Worm (Caenorhabditis elegans): ENCODE measurements around the gene adt-3.

The adt-3 gene

DNA sequence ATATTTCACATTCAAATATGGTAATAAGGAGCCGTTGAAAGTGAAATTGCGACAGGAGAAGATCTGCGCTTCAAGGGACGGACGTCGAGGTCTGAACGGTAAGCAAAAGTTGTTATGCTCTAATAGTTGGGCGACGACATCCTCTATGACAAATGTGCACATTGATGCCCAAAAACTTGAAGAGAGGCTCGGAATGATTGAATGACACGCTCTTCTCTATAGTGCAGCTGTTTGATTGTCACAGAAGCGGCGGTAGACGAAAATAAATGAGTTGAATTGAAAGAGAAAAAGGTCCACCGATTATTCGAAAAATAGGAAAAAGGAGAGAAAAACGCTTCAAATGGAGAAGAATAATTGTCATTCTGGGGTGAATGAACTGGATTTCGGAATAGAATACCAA, 27.8 kb downstream of the adt-3 start:
- TF ChIP-seq unc-120 (tag; optimal IDR thresholded peaks at IDR 0.05; ENCODE audit: poor library complexity, severe bottlenecking) (peak; percentile 42), mls-2 (tag; optimal IDR thresholded peaks at IDR 0.05) (no peak), hlh-1 (tag; optimal IDR thresholded peaks at IDR 0.05) (peak; percentile 88), tbx-8 (GFP tag; optimal IDR thresholded peaks at IDR 0.05) (no peak), unc-62 (GFP tag; optimal IDR thresholded peaks at IDR 0.05) (peak; percentile 82)

DNA sequence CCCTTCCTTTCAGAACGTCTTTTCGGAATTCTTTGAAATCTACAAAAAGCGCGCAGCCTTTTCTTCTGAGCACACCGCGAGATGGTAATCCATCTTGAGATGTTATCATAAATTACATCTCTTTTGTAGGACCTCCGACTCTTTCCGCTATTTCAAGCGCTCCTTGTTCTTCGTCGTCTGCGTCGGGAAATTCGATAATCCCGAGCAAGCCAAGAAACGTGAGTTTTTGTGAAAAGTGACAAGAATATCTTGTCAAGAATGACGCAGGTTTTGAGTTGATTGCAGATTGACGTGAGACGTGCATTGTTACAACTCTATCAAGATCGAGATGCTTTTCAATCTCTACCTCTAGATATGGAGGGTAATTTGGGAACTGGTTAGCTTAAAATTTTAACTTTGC, 28.9 kb downstream of the adt-3 start:
- TF ChIP-seq ceh-39 (tag; optimal IDR thresholded peaks at IDR 0.05) = no peak
- TF ChIP-seq ces-1 (GFP tag; optimal IDR thresholded peaks at IDR 0.05) = peak; percentile 1
- TF ChIP-seq unc-62 (GFP tag; optimal IDR thresholded peaks at IDR 0.05) = peak; percentile 74
- TF ChIP-seq lin-32 (GFP tag; optimal IDR thresholded peaks at IDR 0.05) = no peak
- TF ChIP-seq sem-2 (GFP tag; optimal IDR thresholded peaks at IDR 0.05) = no peak

DNA sequence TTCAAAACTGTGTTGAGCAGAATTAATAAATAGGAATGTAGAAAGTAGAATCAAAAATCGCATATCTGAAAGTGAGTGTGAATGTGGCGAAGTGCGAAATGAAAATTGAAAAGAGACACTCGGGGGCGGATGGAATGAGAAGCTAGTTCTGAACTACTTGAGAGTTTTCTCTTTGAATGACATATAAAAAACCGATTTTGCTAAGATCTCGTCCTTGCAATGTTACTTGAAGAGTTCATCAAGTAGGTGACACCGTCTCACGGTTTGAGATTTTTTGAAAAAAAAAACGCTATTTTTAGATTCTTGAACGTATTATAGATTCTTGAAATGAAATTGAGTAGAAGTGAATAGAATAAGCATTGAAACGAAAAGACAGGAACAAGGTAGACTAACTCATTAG, 34.9 kb downstream of the adt-3 start, which contains the start of gene C16B8.2:
Gene C16B8.2 (minus strand): TSS at position 101 of the 400 bp plus-strand sequence.
- TF ChIP-seq zip-8 (tag; optimal IDR thresholded peaks at IDR 0.05) (no peak), mls-2 (tag; optimal IDR thresholded peaks at IDR 0.05) (no peak), ceh-43 (GFP tag; optimal IDR thresholded peaks at IDR 0.05) (no peak), unc-120 (tag; optimal IDR thresholded peaks at IDR 0.05; ENCODE audit: poor library complexity, severe bottlenecking) (no peak), lin-13 (tag; optimal IDR thresholded peaks at IDR 0.05) (no peak), tbx-8 (GFP tag; optimal IDR thresholded peaks at IDR 0.05) (no peak), mep-1 (tag; optimal IDR thresholded peaks at IDR 0.05) (no peak), nhr-2 (tag; optimal IDR thresholded peaks at IDR 0.05) (no peak), nhr-76 (tag; optimal IDR thresholded peaks at IDR 0.05) (no peak), sptf-1 (tag; optimal IDR thresholded peaks at IDR 0.05) (no peak), elt-1 (tag; optimal IDR thresholded peaks at IDR 0.05; ENCODE audit: borderline replicate concordance, insufficient read depth) (no peak), lin-32 (GFP tag; optimal IDR thresholded peaks at IDR 0.05) (no peak), unc-39 (tag; optimal IDR thresholded peaks at IDR 0.05) (no peak), sem-2 (GFP tag; optimal IDR thresholded peaks at IDR 0.05) (no peak), mab-5 (tag; optimal IDR thresholded peaks at IDR 0.05) (no peak)

DNA sequence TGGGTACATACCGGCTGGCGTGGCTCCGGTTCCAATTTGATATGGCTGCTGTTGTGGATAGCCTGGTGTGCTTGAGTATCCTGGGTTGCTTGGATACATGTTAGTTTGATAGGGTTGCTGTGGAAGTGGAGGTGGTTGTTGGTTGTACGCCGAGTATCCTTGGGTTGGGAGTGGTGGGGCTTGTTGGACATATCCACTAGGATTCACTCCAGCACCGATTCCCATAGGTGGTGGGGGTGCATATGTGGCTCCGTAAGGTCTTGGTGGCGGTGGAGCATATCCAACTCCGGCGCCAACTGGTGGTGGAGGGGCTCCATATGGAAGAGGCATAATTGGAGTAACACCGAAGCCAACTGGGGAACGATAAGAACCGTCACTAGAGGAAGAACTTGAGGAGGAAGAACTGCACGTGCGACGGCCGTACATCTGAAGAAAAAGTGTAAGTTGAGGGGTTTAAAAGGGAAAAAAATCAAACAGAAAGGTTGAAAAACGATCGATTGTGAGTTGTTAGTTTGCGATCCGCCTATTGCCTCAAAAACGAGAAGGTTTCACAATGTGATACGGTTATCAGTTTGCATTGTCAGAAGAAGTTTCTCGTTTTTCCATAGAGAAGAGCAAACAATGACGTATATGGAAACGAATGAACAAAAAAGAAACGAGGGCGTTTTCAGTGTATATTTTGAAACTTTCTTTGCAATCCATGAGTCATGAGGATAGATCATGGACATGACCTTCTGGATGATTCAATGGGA, 36.9 kb downstream of the adt-3 start, which contains the start of gene C16B8.3:
Gene C16B8.3 (minus strand): TSS at position 426 of the 752 bp plus-strand sequence.
- TF ChIP-seq tbx-8 (GFP tag; optimal IDR thresholded peaks at IDR 0.05) = no peak
- TF ChIP-seq hlh-1 (tag; optimal IDR thresholded peaks at IDR 0.05) = no peak
- TF ChIP-seq pha-4 (tag; optimal IDR thresholded peaks at IDR 0.05) = no peak
- TF ChIP-seq zip-8 (tag; optimal IDR thresholded peaks at IDR 0.05) = no peak

DNA sequence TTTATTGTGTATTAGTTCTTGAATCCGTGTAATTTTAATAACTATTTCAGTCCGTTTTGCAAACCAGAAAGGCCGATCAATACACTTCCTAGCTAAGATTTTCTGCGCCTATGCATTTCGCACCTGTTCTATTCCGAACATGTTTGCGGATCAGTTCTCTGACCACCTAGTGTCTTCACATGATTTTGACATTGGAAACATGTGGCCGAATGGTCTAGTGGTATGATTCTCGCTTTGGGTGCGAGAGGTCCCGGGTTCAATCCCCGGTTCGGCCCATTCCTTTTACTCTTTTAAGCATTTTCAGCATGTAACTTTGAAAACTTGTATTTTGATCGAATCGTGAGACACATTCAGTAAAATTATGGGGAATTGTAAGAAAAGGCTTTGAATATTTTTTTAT, 37.9 kb downstream of the adt-3 start:
- TF ChIP-seq sptf-1 (tag; optimal IDR thresholded peaks at IDR 0.05) = peak; percentile 57
- peak; percentile 72 for TF ChIP-seq cnd-1 (tag; optimal IDR thresholded peaks at IDR 0.05)
- TF ChIP-seq lin-13 (tag; optimal IDR thresholded peaks at IDR 0.05) = peak; percentile 25
- peak; percentile 56 for TF ChIP-seq M03D4.4 (tag; optimal IDR thresholded peaks at IDR 0.05)
- no peak for TF ChIP-seq ztf-11 (tag; optimal IDR thresholded peaks at IDR 0.05)
- peak; percentile 44 for TF ChIP-seq hlh-1 (tag; optimal IDR thresholded peaks at IDR 0.05)
- TF ChIP-seq mab-5 (tag; optimal IDR thresholded peaks at IDR 0.05) = no peak
- TF ChIP-seq pha-4 (tag; optimal IDR thresholded peaks at IDR 0.05) = peak; percentile 52
- peak; percentile 37 for TF ChIP-seq lin-32 (GFP tag; optimal IDR thresholded peaks at IDR 0.05)
- TF ChIP-seq unc-120 (tag; optimal IDR thresholded peaks at IDR 0.05; ENCODE audit: poor library complexity, severe bottlenecking) = peak; percentile 38
- TF ChIP-seq drap-1 (GFP tag; optimal IDR thresholded peaks at IDR 0.05) = peak; percentile 59
- peak; percentile 74 for TF ChIP-seq ceh-83 (GFP tag; optimal IDR thresholded peaks at IDR 0.05)
- no peak for TF ChIP-seq bed-3 (GFP tag; optimal IDR thresholded peaks at IDR 0.05)

DNA sequence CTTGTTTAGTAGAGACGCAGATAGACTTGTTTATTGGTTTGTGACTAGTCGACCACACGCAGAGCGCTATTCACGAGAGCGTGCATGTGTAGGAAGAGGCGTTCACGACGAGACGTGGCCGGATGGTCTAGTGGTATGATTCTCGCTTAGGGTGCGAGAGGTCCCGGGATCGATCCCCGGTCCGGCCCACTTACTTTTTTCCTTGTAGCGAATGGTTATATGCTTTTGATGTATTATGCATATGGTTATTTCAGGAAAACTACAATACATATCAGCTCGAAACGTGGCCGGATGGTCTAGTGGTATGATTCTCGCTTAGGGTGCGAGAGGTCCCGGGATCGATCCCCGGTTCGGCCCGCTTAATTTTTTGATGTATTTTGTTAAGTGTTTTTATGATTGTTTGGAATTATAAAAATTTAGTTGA, 38.5 kb downstream of the adt-3 start:
- TF ChIP-seq ceh-83 (GFP tag; optimal IDR thresholded peaks at IDR 0.05) = peak; percentile 88
- peak; percentile 86 for TF ChIP-seq tbx-8 (GFP tag; optimal IDR thresholded peaks at IDR 0.05)
- no peak for TF ChIP-seq snpc-4 (tag; optimal IDR thresholded peaks at IDR 0.05)
- peak; percentile 94 for TF ChIP-seq mls-2 (tag; optimal IDR thresholded peaks at IDR 0.05)
- TF ChIP-seq nhr-237 (tag; optimal IDR thresholded peaks at IDR 0.05) = no peak
- peak; percentile 56 for TF ChIP-seq unc-62 (GFP tag; optimal IDR thresholded peaks at IDR 0.05)
- no peak for TF ChIP-seq elt-1 (tag; optimal IDR thresholded peaks at IDR 0.05; ENCODE audit: borderline replicate concordance, insufficient read depth)
- peak; percentile 6 for TF ChIP-seq mep-1 (tag; optimal IDR thresholded peaks at IDR 0.05)
- peak; percentile 46 for TF ChIP-seq ces-1 (GFP tag; optimal IDR thresholded peaks at IDR 0.05)
- no peak for TF ChIP-seq mab-5 (tag; optimal IDR thresholded peaks at IDR 0.05)
- TF ChIP-seq unc-39 (tag; optimal IDR thresholded peaks at IDR 0.05) = peak; percentile 53
- peak; percentile 50 for TF ChIP-seq flh-1 (GFP tag; optimal IDR thresholded peaks at IDR 0.05)
- peak; percentile 81 for TF ChIP-seq pha-4 (tag; optimal IDR thresholded peaks at IDR 0.05)
- no peak for TF ChIP-seq lsy-2 (tag; optimal IDR thresholded peaks at IDR 0.05)
- TF ChIP-seq hlh-1 (tag; optimal IDR thresholded peaks at IDR 0.05) = no peak
- no peak for TF ChIP-seq zip-8 (tag; optimal IDR thresholded peaks at IDR 0.05)
- TF ChIP-seq nhr-2 (tag; optimal IDR thresholded peaks at IDR 0.05) = no peak
- TF ChIP-seq lin-13 (tag; optimal IDR thresholded peaks at IDR 0.05) = peak; percentile 82
- TF ChIP-seq lin-32 (GFP tag; optimal IDR thresholded peaks at IDR 0.05) = peak; percentile 81
- peak; percentile 9 for TF ChIP-seq nhr-28 (tag; optimal IDR thresholded peaks at IDR 0.05)
- TF ChIP-seq cnd-1 (tag; optimal IDR thresholded peaks at IDR 0.05) = peak; percentile 94
- peak; percentile 66 for TF ChIP-seq ztf-11 (tag; optimal IDR thresholded peaks at IDR 0.05)
- peak; percentile 94 for TF ChIP-seq sptf-1 (tag; optimal IDR thresholded peaks at IDR 0.05)
- TF ChIP-seq M03D4.4 (tag; optimal IDR thresholded peaks at IDR 0.05) = peak; percentile 91
- TF ChIP-seq ham-2 (GFP tag; optimal IDR thresholded peaks at IDR 0.05) = peak; percentile 83
- no peak for TF ChIP-seq blmp-1 (tag; optimal IDR thresholded peaks at IDR 0.05)
- TF ChIP-seq ceh-39 (tag; optimal IDR thresholded peaks at IDR 0.05) = peak; percentile 7
- TF ChIP-seq ceh-43 (GFP tag; optimal IDR thresholded peaks at IDR 0.05) = peak; percentile 83
- no peak for TF ChIP-seq nhr-76 (tag; optimal IDR thresholded peaks at IDR 0.05)

Measured in whole organism, mixed stage, embryonic.